Fruit fly (Drosophila melanogaster): ENCODE measurements around the gene nAChRalpha5.

- no peak for TF ChIP-seq CG8478 (optimal IDR thresholded peaks at IDR 0.05)
- no peak for TF ChIP-seq CTCF (optimal IDR thresholded peaks at IDR 0.05)
Measured at dm6 chr2L:14023136-14024050, 16.6 kb upstream of the nAChRalpha5 start.

All from S2 (cell line).